Fruit fly (Drosophila melanogaster) whole organism, embryonic: ENCODE results near the gene CG17816.

Experiments
- Adf1 ChIP-seq: fragments of 200-800 bp; sonication (Bioruptor generic); IDR thresholded peaks from 2 replicates; pipeline ENCODE4 v1.3.6; 2022; ENCODE audit warnings: missing biosample characterization, missing genetic modification characterization
- CG10543 ChIP-seq: fragments of 200-800 bp; sonication (Bioruptor generic); optimal IDR thresholded peaks from 3 replicates; lab custom pipeline; 2017; ENCODE audit warnings: missing biosample characterization, mild to moderate bottlenecking, missing genetic modification characterization, moderate library complexity
- CG11085 ChIP-seq: fragments of 200-800 bp; sonication (Bioruptor generic); IDR thresholded peaks from 2 replicates; pipeline ENCODE4 v1.3.6; 2022; ENCODE audit warnings: missing biosample characterization, missing genetic modification characterization
- CG11723 ChIP-seq: fragments of 200-800 bp; sonication (Bioruptor generic); optimal IDR thresholded peaks from 2 replicates; lab custom pipeline; 2017; ENCODE audit warnings: missing biosample characterization, mild to moderate bottlenecking, missing genetic modification characterization
- CG13296 ChIP-seq: fragments of 200-800 bp; sonication (Bioruptor generic); optimal IDR thresholded peaks from 3 replicates; lab custom pipeline; 2018; ENCODE audit warnings: missing biosample characterization, mild to moderate bottlenecking, missing genetic modification characterization
- CG15073 ChIP-seq: fragments of 200-800 bp; sonication (Bioruptor generic); optimal IDR thresholded peaks from 2 replicates; lab custom pipeline; 2016; ENCODE audit warnings: missing biosample characterization, missing genetic modification characterization
- CG15269 ChIP-seq: fragments of 200-800 bp; sonication (Bioruptor generic); optimal IDR thresholded peaks from 2 replicates; lab custom pipeline; 2018; ENCODE audit warnings: missing biosample characterization, mild to moderate bottlenecking, missing genetic modification characterization, moderate library complexity
- CG15514 ChIP-seq: fragments of 200-800 bp; sonication (Bioruptor generic); optimal IDR thresholded peaks from 3 replicates; lab custom pipeline; 2017; ENCODE audit warnings: missing biosample characterization, missing genetic modification characterization, mild to moderate bottlenecking, moderate library complexity, missing genetic modification reagents
- CG18599 ChIP-seq: fragments of 200-800 bp; sonication (Bioruptor generic); optimal IDR thresholded peaks from 3 replicates; lab custom pipeline; 2017; ENCODE audit warnings: missing biosample characterization, missing genetic modification characterization, mild to moderate bottlenecking, moderate library complexity, missing genetic modification reagents
- CG2875 ChIP-seq: fragments of 200-800 bp; sonication (Bioruptor generic); optimal IDR thresholded peaks from 2 replicates; lab custom pipeline; 2017; ENCODE audit warnings: missing biosample characterization, mild to moderate bottlenecking, missing genetic modification characterization, missing genetic modification reagents
- CG3726 ChIP-seq: fragments of 200-800 bp; sonication (Bioruptor generic); IDR thresholded peaks from 3 replicates; pipeline ENCODE4, ENCODE4 v1.3.6; 2022; ENCODE audit warnings: missing biosample characterization, missing genetic modification characterization
- CG3847 ChIP-seq: fragments of 200-800 bp; sonication (Bioruptor generic); IDR thresholded peaks from 2 replicates; pipeline ENCODE4 v1.3.6; 2022; ENCODE audit warnings: missing biosample characterization, missing genetic modification characterization
- CG4328 ChIP-seq: fragments of 200-800 bp; sonication (Bioruptor generic); optimal IDR thresholded peaks from 3 replicates; lab custom pipeline; 2017; ENCODE audit warnings: missing biosample characterization, missing genetic modification reagents, missing genetic modification characterization
- CG5953 ChIP-seq: fragments of 200-800 bp; sonication (Bioruptor generic); IDR thresholded peaks from 2 replicates; pipeline ENCODE4 v1.3.6; 2022; ENCODE audit warnings: missing biosample characterization, missing genetic modification characterization
- CG6689 ChIP-seq: fragments of 200-800 bp; sonication (Bioruptor generic); IDR thresholded peaks from 2 replicates; pipeline ENCODE4 v1.3.6; 2022; ENCODE audit warnings: missing biosample characterization, missing genetic modification characterization
- CG8944 ChIP-seq: fragments of 200-800 bp; sonication (Bioruptor generic); optimal IDR thresholded peaks from 3 replicates; lab custom pipeline; 2016; ENCODE audit warnings: missing biosample characterization, missing genetic modification characterization
- CG9932 ChIP-seq: fragments of 200-800 bp; sonication (Bioruptor generic); IDR thresholded peaks from 2 replicates; pipeline ENCODE4 v1.3.6; 2022; ENCODE audit warnings: missing biosample characterization, missing genetic modification characterization
- Dref ChIP-seq: fragments of 200-800 bp; sonication (Bioruptor generic); IDR thresholded peaks from 2 replicates; pipeline ENCODE4 v1.3.6; 2022; ENCODE audit warnings: missing biosample characterization, missing genetic modification characterization
- Drgx ChIP-seq: fragments of 200-800 bp; sonication (Bioruptor generic); IDR thresholded peaks from 2 replicates; pipeline ENCODE4 v1.3.6; 2022; ENCODE audit warnings: missing biosample characterization, missing genetic modification characterization
- Fer3 ChIP-seq: fragments of 200-800 bp; sonication (Bioruptor generic); optimal IDR thresholded peaks from 2 replicates; lab custom pipeline; 2018; ENCODE audit warnings: missing biosample characterization, mild to moderate bottlenecking, missing genetic modification characterization, moderate library complexity
- Kr ChIP-seq: fragments of 200-800 bp; sonication (Bioruptor generic); optimal IDR thresholded peaks from 2 replicates; lab custom pipeline; 2017; ENCODE audit warnings: missing biosample characterization, mild to moderate bottlenecking, missing genetic modification characterization
- NC2β ChIP-seq: fragments of 200-800 bp; sonication (Bioruptor generic); optimal IDR thresholded peaks from 2 replicates; lab custom pipeline; 2016; ENCODE audit warnings: missing biosample characterization, missing genetic modification characterization
- Opbp ChIP-seq: fragments of 200-800 bp; sonication (Bioruptor generic); IDR thresholded peaks from 3 replicates; pipeline ENCODE4 v1.3.6; 2022; ENCODE audit warnings: missing biosample characterization, missing genetic modification characterization; ENCODE audit not compliant: partially characterized antibody
- ap ChIP-seq: fragments of 200-800 bp; sonication (Bioruptor generic); IDR thresholded peaks from 2 replicates; pipeline ENCODE4 v1.3.6; 2022; ENCODE audit warnings: missing biosample characterization, missing genetic modification characterization
- cg ChIP-seq: fragments of 200-800 bp; sonication (Bioruptor generic); optimal IDR thresholded peaks from 3 replicates; lab custom pipeline; 2019; ENCODE audit warnings: missing biosample characterization, mild to moderate bottlenecking, missing genetic modification characterization, moderate library complexity
- dimm ChIP-seq: fragments of 200-800 bp; sonication (Bioruptor generic); IDR thresholded peaks from 2 replicates; pipeline ENCODE4 v1.3.6; 2022; ENCODE audit warnings: missing biosample characterization, missing genetic modification characterization
- eve ChIP-seq, 2 experiments: fragments of >200 bp; optimal IDR thresholded peaks; 2 replicates each; lab custom pipeline; 2017; ENCODE audit warnings: missing biosample characterization in 2 of 2, missing genetic modification characterization in 2 of 2
- fd96Cb ChIP-seq: fragments of 200-800 bp; sonication (Bioruptor generic); optimal IDR thresholded peaks from 2 replicates; lab custom pipeline; 2018; ENCODE audit warnings: missing biosample characterization, mild to moderate bottlenecking, missing genetic modification characterization, moderate library complexity
- gfzf ChIP-seq: fragments of 200-800 bp; sonication (Bioruptor generic); optimal IDR thresholded peaks from 2 replicates; lab custom pipeline; 2016; ENCODE audit warnings: missing biosample characterization, mild to moderate bottlenecking, missing genetic modification characterization, moderate library complexity
- grn ChIP-seq: fragments of 200-800 bp; sonication (Bioruptor generic); optimal IDR thresholded peaks from 3 replicates; lab custom pipeline; 2017; ENCODE audit warnings: missing biosample characterization, missing genetic modification characterization
- ham ChIP-seq: fragments of 200-800 bp; sonication (Bioruptor generic); IDR thresholded peaks from 2 replicates; pipeline ENCODE4 v1.3.6; 2022; ENCODE audit warnings: missing biosample characterization, missing genetic modification characterization
- ind ChIP-seq: fragments of 200-800 bp; sonication (Bioruptor generic); optimal IDR thresholded peaks from 3 replicates; lab custom pipeline; 2016; ENCODE audit warnings: missing biosample characterization, missing genetic modification characterization
- jigr1 ChIP-seq: fragments of 200-800 bp; sonication (Bioruptor generic); IDR thresholded peaks from 3 replicates; pipeline ENCODE4 v1.3.6; 2022; ENCODE audit warnings: missing biosample characterization, missing genetic modification characterization
- kah ChIP-seq: fragments of 200-800 bp; sonication (Bioruptor generic); optimal IDR thresholded peaks from 2 replicates; lab custom pipeline; 2018; ENCODE audit warnings: missing biosample characterization, mild to moderate bottlenecking, missing genetic modification characterization
- ken ChIP-seq: fragments of 200-800 bp; sonication (Bioruptor generic); IDR thresholded peaks from 3 replicates; pipeline ENCODE4 v1.3.6; 2022; ENCODE audit warnings: missing biosample characterization, missing genetic modification characterization
- lbe ChIP-seq: fragments of 200-800 bp; sonication (Bioruptor generic); optimal IDR thresholded peaks from 2 replicates; lab custom pipeline; 2016; ENCODE audit warnings: missing biosample characterization, mild to moderate bottlenecking, missing genetic modification characterization
- lola ChIP-seq, 3 experiments: fragments of >200 bp in 2 of 3; fragments of 200-800 bp in 1 of 3; sonication (Bioruptor generic) in 1 of 3; optimal IDR thresholded peaks; 2 replicates each; lab custom pipeline; 2017 to 2019; ENCODE audit warnings: missing biosample characterization in 3 of 3, missing genetic modification characterization in 3 of 3, mild to moderate bottlenecking in 1 of 3, moderate library complexity in 1 of 3
- lov ChIP-seq, 2 experiments: fragments of 200-800 bp in 1 of 2; fragments of >200 bp in 1 of 2; sonication (Bioruptor generic) in 1 of 2; IDR thresholded peaks in 1 of 2; optimal IDR thresholded peaks in 1 of 2; 2 replicates in 1 of 2; 3 replicates in 1 of 2; pipeline versions ENCODE4 v1.3.6 to Lab custom; 2017 to 2022; ENCODE audit warnings: missing biosample characterization in 1 of 2, missing genetic modification characterization in 1 of 2
- nmo ChIP-seq: fragments of 200-800 bp; sonication (Bioruptor generic); optimal IDR thresholded peaks from 2 replicates; lab custom pipeline; 2018; ENCODE audit warnings: missing biosample characterization, mild to moderate bottlenecking, missing genetic modification characterization, moderate library complexity
- sd ChIP-seq: fragments of 200-800 bp; sonication (Bioruptor generic); optimal IDR thresholded peaks from 3 replicates; lab custom pipeline; 2018; ENCODE audit warnings: missing biosample characterization, mild to moderate bottlenecking, missing genetic modification characterization, moderate library complexity
- sens ChIP-seq: fragments of 200-800 bp; sonication (Bioruptor generic); peaks from one replicate; lab custom pipeline; 2016; ENCODE audit warnings: missing biosample characterization, missing genetic modification characterization
- sisA ChIP-seq: fragments of 200-800 bp; sonication (Bioruptor generic); IDR thresholded peaks from 2 replicates; pipeline ENCODE4 v1.3.6; 2022; ENCODE audit warnings: missing biosample characterization, missing genetic modification characterization
- tio ChIP-seq: fragments of 200-800 bp; sonication (Bioruptor generic); optimal IDR thresholded peaks from 2 replicates; lab custom pipeline; 2017; ENCODE audit warnings: missing biosample characterization, missing genetic modification characterization, inconsistent platforms
- ttk ChIP-seq: fragments of 200-800 bp; sonication (Bioruptor generic); IDR thresholded peaks from 2 replicates; pipeline ENCODE4 v2.1.2; 2022; ENCODE audit warnings: missing biosample characterization, missing genetic modification characterization
- vvl ChIP-seq: fragments of 200-800 bp; sonication (Bioruptor generic); IDR thresholded peaks from 2 replicates; pipeline ENCODE4 v1.3.6; 2022; ENCODE audit warnings: missing biosample characterization, missing genetic modification characterization
- wor ChIP-seq: fragments of 200-800 bp; sonication (Bioruptor generic); IDR thresholded peaks from 2 replicates; pipeline ENCODE4 v1.3.6; 2022; ENCODE audit warnings: missing biosample characterization, missing genetic modification characterization

CG17816 gene

DNA sequence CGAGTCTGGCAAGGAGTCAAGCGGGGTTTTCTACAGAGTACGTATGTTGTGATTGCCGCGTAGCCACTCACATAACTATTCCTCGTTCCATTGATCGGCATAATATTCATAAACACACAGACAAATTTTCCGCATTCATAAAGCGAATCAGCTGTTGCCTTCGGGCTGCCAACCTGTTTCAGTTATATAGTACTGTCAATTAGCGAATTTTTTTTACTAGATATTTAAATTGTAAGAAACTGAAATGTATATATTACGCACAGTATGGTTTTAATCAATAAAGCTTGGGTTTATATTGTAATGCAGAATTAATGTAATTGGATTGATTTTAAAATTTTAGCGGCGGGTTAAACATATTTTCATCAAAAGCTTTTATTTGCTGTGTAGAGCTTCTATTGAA lies 26.6 kb upstream of the CG17816 start, which contains the start of gene Rfk (continued):
- TF ChIP-seq grn (GFP tag; lab: Kevin White, UChicago) (no peak), ap (no peak), CG3847 (GFP tag; lab: Robert Waterston, UW) (0 out of 2 replicates have a peak, but pooled peaks have one; percentile 6), ind (GFP tag; lab: Kevin White, UChicago) (no peak), ham (GFP tag; lab: Robert Waterston, UW) (no peak), Opbp (GFP tag; lab: Robert Waterston, UW) (no peak), CG15073 (GFP tag; lab: Kevin White, UChicago) (no peak), ttk (no peak), lola (GFP tag; optimal IDR thresholded peaks at IDR 0.05; lab: Kevin White, UChicago) (no peak), kah (GFP tag; lab: Kevin White, UChicago) (no peak), sisA (no peak), CG15269 (tag; lab: Kevin White, UChicago) (no peak), CG5953 (GFP tag; lab: Robert Waterston, UW) (no peak), lov (optimal IDR thresholded peaks at IDR 0.05; lab: Kevin White, UChicago) (no peak), lov (GFP tag; IDR thresholded peaks at IDR 0.05; lab: Robert Waterston, UW) (no peak), fd96Cb (tag; lab: Kevin White, UChicago) (no peak), CG9932 (GFP tag; lab: Robert Waterston, UW) (0 out of 2 replicates have a peak, but pooled peaks have one; percentile 14), sens (GFP tag; lab: Kevin White, UChicago) (no peak), gfzf (GFP tag; lab: Kevin White, UChicago) (peak; percentile 2), CG13296 (GFP tag; lab: Kevin White, UChicago) (peak; percentile 25), sd (tag; lab: Kevin White, UChicago) (peak; percentile 64), Adf1 (GFP tag; lab: Robert Waterston, UW) (no peak), Kr (GFP tag; lab: Kevin White, UChicago) (no peak), CG3726 (GFP tag; lab: Robert Waterston, UW) (no peak), wor (no peak), CG11723 (GFP tag; lab: Kevin White, UChicago) (no peak), tio (GFP tag; lab: Kevin White, UChicago) (no peak), lbe (GFP tag; lab: Kevin White, UChicago) (no peak), Fer3 (tag; lab: Kevin White, UChicago) (peak; percentile 16), cg (GFP tag; lab: Kevin White, UChicago) (no peak), eve (GFP tag; optimal IDR thresholded peaks at IDR 0.05; lab: Kevin White, UChicago) (no peak), dimm (GFP tag; lab: Robert Waterston, UW) (no peak), CG2875 (GFP tag; lab: Kevin White, UChicago) (no peak), CG10543 (GFP tag; lab: Kevin White, UChicago) (no peak), NC2β (no peak), vvl (GFP tag; lab: Robert Waterston, UW) (peak; percentile 67), CG4328 (GFP tag; lab: Kevin White, UChicago) (no peak), ken (GFP tag; lab: Robert Waterston, UW) (no peak), CG18599 (no peak), Dref (GFP tag; lab: Robert Waterston, UW) (no peak), CG6689 (GFP tag; lab: Robert Waterston, UW) (no peak), CG11085 (GFP tag; lab: Robert Waterston, UW) (no peak), Drgx (GFP tag; lab: Robert Waterston, UW) (no peak), CG8944 (GFP tag; lab: Kevin White, UChicago) (no peak), nmo (GFP tag; lab: Kevin White, UChicago) (peak; percentile 35), CG15514 (GFP tag; lab: Kevin White, UChicago) (peak; percentile 53), jigr1 (GFP tag; lab: Robert Waterston, UW) (no peak)
